Worm (Caenorhabditis elegans) whole organism, L4 larva: Measurements from ENCODE around the gene clec-238.

Experiments
- F26F4.8 ChIP-seq: fragments of 200-800 bp; sonication (Bioruptor generic); conservative IDR thresholded peaks from 2 replicates; pipeline ENCODE4 v1.3.6; 2022; ENCODE audit warnings: missing genetic modification characterization, missing compliant biosample characterization
- T20F7.1 ChIP-seq: fragments of 200-800 bp; sonication (Bioruptor generic); optimal IDR thresholded peaks from 2 replicates; lab custom pipeline; 2018; ENCODE audit warnings: mild to moderate bottlenecking, missing genetic modification characterization, missing compliant biosample characterization
- ZK546.5 ChIP-seq, 2 experiments: sonication (generic microtip); optimal IDR thresholded peaks; 2 replicates each; lab custom pipeline; 2017; ENCODE audit warnings: missing biosample characterization in 2 of 2, missing genetic modification characterization in 2 of 2
- aha-1 ChIP-seq: fragments of 150-350 bp; peaks from one replicate; lab custom pipeline; 2014; ENCODE audit warnings: missing biosample characterization, missing genetic modification characterization
- aly-2 ChIP-seq: sonication (generic microtip); optimal IDR thresholded peaks from 2 replicates; lab custom pipeline; 2018; ENCODE audit warnings: missing biosample characterization, missing genetic modification characterization
- ama-1 ChIP-seq: fragments of 150-350 bp; optimal IDR thresholded peaks from 2 replicates; lab custom pipeline; 2014; ENCODE audit warnings: inconsistent platforms, mixed read lengths
- arid-1 ChIP-seq: fragments of 200-800 bp; sonication (Bioruptor generic); conservative IDR thresholded peaks from 2 replicates; pipeline ENCODE4 v1.3.6; 2022; ENCODE audit warnings: missing genetic modification reagents, missing genetic modification characterization, missing compliant biosample characterization
- attf-4 ChIP-seq: sonication (generic microtip); optimal IDR thresholded peaks from 3 replicates; lab custom pipeline; 2017; ENCODE audit warnings: missing biosample characterization, missing genetic modification characterization
- ceh-32 ChIP-seq: sonication (generic microtip); optimal IDR thresholded peaks from 2 replicates; lab custom pipeline; 2016; ENCODE audit warnings: mild to moderate bottlenecking, missing genetic modification characterization, missing compliant biosample characterization; ENCODE audit not compliant: poor library complexity
- ceh-44 ChIP-seq: fragments of 200-800 bp; sonication (Bioruptor generic); IDR thresholded peaks from 2 replicates; pipeline ENCODE4 v1.3.6; 2022; ENCODE audit warnings: missing genetic modification reagents, missing genetic modification characterization, missing compliant biosample characterization
- ctbp-1 ChIP-seq: fragments of 200-800 bp; sonication (Bioruptor generic); IDR thresholded peaks from 2 replicates; pipeline ENCODE4 v1.3.6; 2022; ENCODE audit warnings: missing genetic modification reagents, missing genetic modification characterization, missing compliant biosample characterization
- daf-16 ChIP-seq, 3 experiments: sonication (generic microtip); optimal IDR thresholded peaks; 2 replicates each; lab custom pipeline; 2016 to 2017; ENCODE audit warnings: missing genetic modification characterization in 3 of 3, missing genetic modification reagents in 3 of 3, mild to moderate bottlenecking in 2 of 3, missing compliant biosample characterization in 2 of 3, missing biosample characterization in 1 of 3, moderate library complexity in 1 of 3
- daf-19 ChIP-seq: fragments of 200-800 bp; sonication (Bioruptor generic); conservative IDR thresholded peaks from 2 replicates; pipeline ENCODE4 v1.3.6; 2022; ENCODE audit warnings: missing genetic modification characterization, missing compliant biosample characterization
- daf-8 ChIP-seq: fragments of 200-800 bp; sonication (Bioruptor generic); IDR thresholded peaks from 2 replicates; pipeline ENCODE4 v1.3.6; 2022; ENCODE audit warnings: missing genetic modification characterization, missing compliant biosample characterization
- dmd-6 ChIP-seq: fragments of 200-800 bp; sonication (Bioruptor generic); IDR thresholded peaks from 2 replicates; pipeline ENCODE4 v1.3.6; 2022; ENCODE audit warnings: missing genetic modification reagents, missing genetic modification characterization, missing compliant biosample characterization
- dmd-8 ChIP-seq: fragments of 200-800 bp; sonication (Bioruptor generic); IDR thresholded peaks from 2 replicates; pipeline ENCODE4 v1.3.6; 2022; ENCODE audit warnings: missing genetic modification characterization, missing compliant biosample characterization
- dmd-9 ChIP-seq: fragments of 200-800 bp; sonication (Bioruptor generic); IDR thresholded peaks from 2 replicates; pipeline ENCODE4 v1.3.6; 2022; ENCODE audit warnings: missing genetic modification reagents, missing genetic modification characterization, missing compliant biosample characterization
- dve-1 ChIP-seq: sonication (generic microtip); optimal IDR thresholded peaks from 2 replicates; lab custom pipeline; 2017; ENCODE audit warnings: antibody characterized with exemption, mild to moderate bottlenecking, missing genetic modification characterization, missing compliant biosample characterization; ENCODE audit not compliant: insufficient read depth
- egl-43 ChIP-seq: fragments of 200-800 bp; sonication (Bioruptor generic); IDR thresholded peaks from 2 replicates; pipeline ENCODE4 v1.3.6; 2022; ENCODE audit warnings: missing genetic modification reagents, missing genetic modification characterization, missing compliant biosample characterization
- gei-8 ChIP-seq: fragments of 200-800 bp; sonication (Bioruptor generic); optimal IDR thresholded peaks from 2 replicates; lab custom pipeline; 2018; ENCODE audit warnings: mild to moderate bottlenecking, missing genetic modification characterization, missing compliant biosample characterization
- hif-1 ChIP-seq, 2 experiments: sonication (generic microtip); optimal IDR thresholded peaks; 2 replicates each; lab custom pipeline; 2016 to 2017; ENCODE audit warnings: missing compliant biosample characterization in 2 of 2, missing genetic modification characterization in 2 of 2, missing genetic modification reagents in 2 of 2, missing genotype in 2 of 2, mild to moderate bottlenecking in 1 of 2
- hlh-11 ChIP-seq: fragments of 200-800 bp; sonication (Bioruptor generic); optimal IDR thresholded peaks from 2 replicates; lab custom pipeline; 2018; ENCODE audit warnings: mild to moderate bottlenecking, missing genetic modification characterization, missing compliant biosample characterization
- hlh-30 ChIP-seq: sonication (generic microtip); optimal IDR thresholded peaks from 2 replicates; lab custom pipeline; 2017; ENCODE audit warnings: antibody characterized with exemption, mild to moderate bottlenecking, missing genetic modification characterization, missing compliant biosample characterization; ENCODE audit not compliant: insufficient read depth
- hmg-1.1 ChIP-seq: fragments of 200-800 bp; sonication (Bioruptor generic); IDR thresholded peaks from 2 replicates; pipeline ENCODE4 v1.3.6; 2022; ENCODE audit warnings: missing genetic modification reagents, missing genetic modification characterization, missing compliant biosample characterization
- lim-7 ChIP-seq: fragments of 200-800 bp; sonication (Bioruptor generic); IDR thresholded peaks from 2 replicates; pipeline ENCODE4 v1.3.6; 2022; ENCODE audit warnings: missing genetic modification characterization, missing compliant biosample characterization
- lin-1 ChIP-seq: fragments of 200-800 bp; sonication (Bioruptor generic); IDR thresholded peaks from 2 replicates; pipeline ENCODE4 v1.3.6; 2022; ENCODE audit warnings: missing genetic modification reagents, missing genetic modification characterization, missing compliant biosample characterization
- lin-15B ChIP-seq: fragments of 150-350 bp; sonication (generic microtip); optimal IDR thresholded peaks from 3 replicates; lab custom pipeline; 2014; ENCODE audit warnings: missing biosample characterization, missing genetic modification characterization
- lin-39 ChIP-seq: fragments of 150-350 bp; optimal IDR thresholded peaks from 2 replicates; lab custom pipeline; 2014; ENCODE audit warnings: missing biosample characterization, missing genetic modification reagents, missing genetic modification characterization
- lsy-2 ChIP-seq, 2 experiments: fragments of 150-350 bp in 1 of 2; sonication (generic microtip) in 1 of 2; optimal IDR thresholded peaks; 2 replicates each; lab custom pipeline; 2014 to 2017; ENCODE audit warnings: missing biosample characterization in 2 of 2, missing genetic modification characterization in 2 of 2
- madf-9 ChIP-seq: fragments of 200-800 bp; sonication (Bioruptor generic); conservative IDR thresholded peaks from 2 replicates; pipeline ENCODE4 v1.3.6; 2022; ENCODE audit warnings: missing genetic modification reagents, missing genetic modification characterization, missing compliant biosample characterization
- mdl-1 ChIP-seq, 2 experiments: fragments of 150-350 bp in 1 of 2; sonication (generic microtip) in 1 of 2; optimal IDR thresholded peaks; 2 replicates each; lab custom pipeline; 2014 to 2017; ENCODE audit warnings: missing biosample characterization in 2 of 2, missing genetic modification characterization in 2 of 2
- mdt-29 ChIP-seq: fragments of 200-800 bp; sonication (Bioruptor generic); IDR thresholded peaks from 2 replicates; pipeline ENCODE4 v1.3.6; 2022; ENCODE audit warnings: missing genetic modification reagents, missing genetic modification characterization, missing compliant biosample characterization
- nhr-48 ChIP-seq: sonication (generic microtip); optimal IDR thresholded peaks from 2 replicates; lab custom pipeline; 2016; ENCODE audit warnings: mild to moderate bottlenecking, missing genetic modification characterization, missing compliant biosample characterization
- nhr-6 ChIP-seq: fragments of 150-350 bp; optimal IDR thresholded peaks from 2 replicates; lab custom pipeline; 2014; ENCODE audit warnings: missing biosample characterization, missing genetic modification characterization
- nhr-77 ChIP-seq: fragments of 150-350 bp; optimal IDR thresholded peaks from 2 replicates; lab custom pipeline; 2014; ENCODE audit warnings: missing biosample characterization, missing genetic modification characterization
- pha-4 ChIP-seq, 2 experiments: fragments of 150-350 bp in 1 of 2; fragments of 200-800 bp in 1 of 2; sonication (Bioruptor generic) in 1 of 2; IDR thresholded peaks in 1 of 2; optimal IDR thresholded peaks in 1 of 2; 2 replicates each; pipeline versions ENCODE4 v1.3.6 to Lab custom; 2014 to 2022; ENCODE audit warnings: missing genetic modification characterization in 2 of 2, missing genetic modification reagents in 2 of 2, missing biosample characterization in 1 of 2, missing compliant biosample characterization in 1 of 2
- pqm-1 ChIP-seq: sonication (generic microtip); optimal IDR thresholded peaks from 2 replicates; lab custom pipeline; 2017; ENCODE audit warnings: missing biosample characterization, missing genetic modification characterization
- saeg-2 ChIP-seq: fragments of 200-800 bp; sonication (Bioruptor generic); IDR thresholded peaks from 2 replicates; pipeline ENCODE4 v1.3.6; 2022; ENCODE audit warnings: missing genetic modification reagents, missing genetic modification characterization, missing compliant biosample characterization
- set-16 ChIP-seq: fragments of 200-800 bp; sonication (Bioruptor generic); IDR thresholded peaks from 2 replicates; pipeline ENCODE4 v1.3.6; 2022; ENCODE audit warnings: missing genetic modification reagents, missing genetic modification characterization, missing compliant biosample characterization
- snpc-1.2 ChIP-seq: fragments of 200-800 bp; sonication (Bioruptor generic); IDR thresholded peaks from 2 replicates; pipeline ENCODE4 v1.3.6; 2022; ENCODE audit warnings: missing genetic modification reagents, missing genetic modification characterization, missing compliant biosample characterization
- snpc-4 ChIP-seq: fragments of 150-350 bp; optimal IDR thresholded peaks from 2 replicates; lab custom pipeline; 2014; ENCODE audit warnings: missing biosample characterization, missing genetic modification characterization
- spr-1 ChIP-seq: sonication (generic microtip); optimal IDR thresholded peaks from 2 replicates; lab custom pipeline; 2016; ENCODE audit warnings: mild to moderate bottlenecking, missing genetic modification characterization, missing compliant biosample characterization
- tag-97 ChIP-seq: fragments of 200-800 bp; sonication (Bioruptor generic); IDR thresholded peaks from 2 replicates; pipeline ENCODE4 v1.3.6; 2022; ENCODE audit warnings: missing genetic modification characterization, missing compliant biosample characterization
- tra-1 ChIP-seq: fragments of 200-800 bp; sonication (Bioruptor generic); IDR thresholded peaks from 2 replicates; pipeline ENCODE4 v1.3.6; 2022; ENCODE audit warnings: missing genetic modification reagents, missing genetic modification characterization, missing compliant biosample characterization
- unc-130 ChIP-seq: sonication (generic microtip); optimal IDR thresholded peaks from 2 replicates; lab custom pipeline; 2016; ENCODE audit warnings: missing genetic modification reagents, missing genetic modification characterization, missing compliant biosample characterization
- unc-39 ChIP-seq: sonication (generic microtip); optimal IDR thresholded peaks from 2 replicates; lab custom pipeline; 2017; ENCODE audit warnings: missing biosample characterization, missing genetic modification characterization
- zag-1 ChIP-seq: fragments of 150-350 bp; optimal IDR thresholded peaks from 2 replicates; lab custom pipeline; 2014; ENCODE audit warnings: missing biosample characterization, missing genetic modification characterization
- zfp-3 ChIP-seq: fragments of 200-800 bp; sonication (Bioruptor generic); conservative IDR thresholded peaks from 2 replicates; pipeline ENCODE4 v1.3.6; 2022; ENCODE audit warnings: missing genetic modification reagents, missing genetic modification characterization, missing compliant biosample characterization
- ztf-7 ChIP-seq: fragments of 150-350 bp; optimal IDR thresholded peaks from 2 replicates; lab custom pipeline; 2014; ENCODE audit warnings: missing biosample characterization, missing genetic modification characterization

The clec-238 gene

ce11 chrV:16965655-16966054 lies 14.1 kb downstream of the clec-238 start, which contains the start of gene efl-1 (continued):
- TF ChIP-seq dve-1 (tag; lab: Kevin White, UChicago) (peak; percentile 89), pqm-1 (tag; lab: Kevin White, UChicago) (no peak), lsy-2 (tag; optimal IDR thresholded peaks at IDR 0.05; lab: Kevin White, UChicago) (peak; percentile 22 to 93), ama-1 (lab: Kevin White, UChicago) (peak; percentile 66), mdt-29 (GFP tag; lab: Robert Waterston, UW) (peak; percentile 64; the same call in 1 of the 2 replicates), hlh-30 (peak; percentile 89), arid-1 (GFP tag; lab: Robert Waterston, UW) (0 out of 2 replicates have a peak, but pooled peaks have one; percentile 64), ztf-7 (peak; percentile 80), daf-16 (GFP tag; optimal IDR thresholded peaks at IDR 0.05; lab: Kevin White, UChicago) (peak in 1 of 2 experiments; percentile 25), daf-16 (tag; optimal IDR thresholded peaks at IDR 0.05; lab: Kevin White, UChicago) (peak; percentile 31), mdl-1 (tag; optimal IDR thresholded peaks at IDR 0.05; lab: Kevin White, UChicago) (peak in 1 of 2 experiments; percentile 37), T20F7.1 (GFP tag; lab: Kevin White, UChicago) (peak; percentile 67), zag-1 (no peak), nhr-6 (tag; lab: Kevin White, UChicago) (peak; percentile 94), set-16 (0 out of 2 replicates have a peak, but pooled peaks have one; percentile 15), tag-97 (GFP tag; lab: Robert Waterston, UW) (no peak), dmd-8 (GFP tag; lab: Robert Waterston, UW) (no peak), unc-39 (no peak), zfp-3 (GFP tag; lab: Robert Waterston, UW) (0 out of 2 replicates have a peak, but pooled peaks have one; percentile 39), aly-2 (tag; lab: Kevin White, UChicago) (no peak), egl-43 (GFP tag; lab: Robert Waterston, UW) (peak; percentile 51; the same call in 1 of the 2 replicates), attf-4 (tag; lab: Kevin White, UChicago) (no peak), lin-39 (tag; lab: Kevin White, UChicago) (no peak), tra-1 (no peak), ceh-44 (peak; percentile 61; the same call in 1 of the 2 replicates), spr-1 (tag; lab: Kevin White, UChicago) (peak; percentile 54), daf-19 (GFP tag; lab: Robert Waterston, UW) (no peak), ZK546.5 (tag; optimal IDR thresholded peaks at IDR 0.05; lab: Kevin White, UChicago) (no peak), gei-8 (GFP tag; lab: Kevin White, UChicago) (no peak), hmg-1.1 (GFP tag; lab: Robert Waterston, UW) (peak; percentile 84), aha-1 (tag; lab: Kevin White, UChicago) (peak; percentile 98), nhr-77 (tag; lab: Kevin White, UChicago) (peak; percentile 87), lin-15B (tag; lab: Kevin White, UChicago) (peak; percentile 1), lin-1 (GFP tag; lab: Robert Waterston, UW) (no peak), unc-130 (GFP tag; lab: Kevin White, UChicago) (peak; percentile 39), lim-7 (GFP tag; lab: Robert Waterston, UW) (no peak), saeg-2 (GFP tag; lab: Robert Waterston, UW) (no peak), dmd-9 (GFP tag; lab: Robert Waterston, UW) (0 out of 2 replicates have a peak, but pooled peaks have one; percentile 41), snpc-4 (tag; lab: Kevin White, UChicago) (peak; percentile 77), ceh-32 (tag; lab: Kevin White, UChicago) (no peak), F26F4.8 (GFP tag; lab: Robert Waterston, UW) (no peak), snpc-1.2 (no peak), dmd-6 (no peak; the same call in none of the 2 replicates), daf-8 (GFP tag; lab: Robert Waterston, UW) (no peak), madf-9 (GFP tag; lab: Robert Waterston, UW) (no peak; the same call in 1 of the 2 replicates), nhr-48 (tag; lab: Kevin White, UChicago) (no peak), ctbp-1 (GFP tag; lab: Robert Waterston, UW) (no peak), hlh-11 (tag; lab: Kevin White, UChicago) (peak; percentile 77), pha-4 (GFP tag; IDR thresholded peaks at IDR 0.05; lab: Robert Waterston, UW) (peak; percentile 43; the same call in 1 of the 2 replicates), pha-4 (tag; optimal IDR thresholded peaks at IDR 0.05; lab: Kevin White, UChicago) (peak; percentile 34), hif-1 (tag; optimal IDR thresholded peaks at IDR 0.05; lab: Kevin White, UChicago) (no peak)
